Comparison of ENCODE assay signal across 1 fruit fly cellular context in genomic region chr3L:16195476-16195958, dm6.
TF ChIP-seq lines count a peak whose summit lies in the region.

No protein-coding gene starts in this region.

TF ChIP-seq in whole organism, prepupa, 60 proteins besides CTCF, POLR2A, EP300 and RAD21 (continued from another document):
- TF ChIP-seq pdm3 (GFP tag; optimal IDR thresholded peaks at IDR 0.05; lab: Kevin White, UChicago), result peak; percentile 25
- peak; percentile 11 for TF ChIP-seq CG8632 (GFP tag; optimal IDR thresholded peaks at IDR 0.05; lab: Kevin White, UChicago)
- TF ChIP-seq salr (GFP tag; optimal IDR thresholded peaks at IDR 0.05; lab: Kevin White, UChicago), result no peak
- no peak for TF ChIP-seq fd59A (GFP tag; optimal IDR thresholded peaks at IDR 0.05; lab: Kevin White, UChicago)
- TF ChIP-seq CG16779 (tag; optimal IDR thresholded peaks at IDR 0.05; lab: Kevin White, UChicago), result peak; percentile 43
- peak; percentile 38 for TF ChIP-seq fd85E (GFP tag; optimal IDR thresholded peaks at IDR 0.05; lab: Kevin White, UChicago)
- peak; percentile 66 for TF ChIP-seq Eip75B (GFP tag; optimal IDR thresholded peaks at IDR 0.05; lab: Kevin White, UChicago)
- no peak for TF ChIP-seq Hr38 (GFP tag; optimal IDR thresholded peaks at IDR 0.05; lab: Kevin White, UChicago)
- TF ChIP-seq CG6276 (GFP tag; optimal IDR thresholded peaks at IDR 0.05; lab: Kevin White, UChicago), result no peak
- peak; percentile 31 for TF ChIP-seq CG1621 (tag; optimal IDR thresholded peaks at IDR 0.05; lab: Kevin White, UChicago)
- TF ChIP-seq Lpt (GFP tag; optimal IDR thresholded peaks at IDR 0.05; lab: Kevin White, UChicago), result peak; percentile 68
- peak; percentile 26 for TF ChIP-seq lz (GFP tag; optimal IDR thresholded peaks at IDR 0.05; lab: Kevin White, UChicago)
- no peak for TF ChIP-seq Hr4 (GFP tag; optimal IDR thresholded peaks at IDR 0.05; lab: Kevin White, UChicago)
- TF ChIP-seq CG6163 (GFP tag; IDR thresholded peaks at IDR 0.05; lab: Robert Waterston, UW), result peak; percentile 52
- TF ChIP-seq cyc (GFP tag; optimal IDR thresholded peaks at IDR 0.05; lab: Kevin White, UChicago), result peak; percentile 1
- TF ChIP-seq dac (GFP tag; optimal IDR thresholded peaks at IDR 0.05; lab: Kevin White, UChicago), result no peak
- TF ChIP-seq CG31627 (GFP tag; optimal IDR thresholded peaks at IDR 0.05; lab: Kevin White, UChicago), result no peak
- peak; percentile 16 for TF ChIP-seq CG10669 (GFP tag; optimal IDR thresholded peaks at IDR 0.05; lab: Kevin White, UChicago)
- no peak; the same call in 2 of the 3 replicates for TF ChIP-seq eg (GFP tag; IDR thresholded peaks at IDR 0.05; lab: Robert Waterston, UW)
- TF ChIP-seq CG9139 (GFP tag; optimal IDR thresholded peaks at IDR 0.05; lab: Kevin White, UChicago), result peak; percentile 41
- no peak for TF ChIP-seq Sox15 (GFP tag; optimal IDR thresholded peaks at IDR 0.05; lab: Kevin White, UChicago)
- TF ChIP-seq Gug (GFP tag; IDR thresholded peaks at IDR 0.05; lab: Robert Waterston, UW), result 0 out of 2 replicates have a peak, but pooled peaks have one; percentile 16
- peak; percentile 9 for TF ChIP-seq achi (GFP tag; optimal IDR thresholded peaks at IDR 0.05; lab: Kevin White, UChicago)
- no peak for TF ChIP-seq CG4318 (GFP tag; optimal IDR thresholded peaks at IDR 0.05; lab: Kevin White, UChicago)
- peak; percentile 71 to 80 for TF ChIP-seq ss (GFP tag; optimal IDR thresholded peaks at IDR 0.05; lab: Kevin White, UChicago)
- peak; percentile 88 for TF ChIP-seq CG6854 (GFP tag; optimal IDR thresholded peaks at IDR 0.05; lab: Kevin White, UChicago)
- TF ChIP-seq CG3032 (tag; optimal IDR thresholded peaks at IDR 0.05; lab: Kevin White, UChicago), result no peak
- TF ChIP-seq OdsH (GFP tag; optimal IDR thresholded peaks at IDR 0.05; lab: Kevin White, UChicago), result no peak
- peak; percentile 53 for TF ChIP-seq topi (GFP tag; optimal IDR thresholded peaks at IDR 0.05; lab: Kevin White, UChicago)
- peak; percentile 9 for TF ChIP-seq CG10631 (GFP tag; optimal IDR thresholded peaks at IDR 0.05; lab: Kevin White, UChicago)
- peak; percentile 97 for TF ChIP-seq svp (GFP tag; lab: Kevin White, UChicago)
- peak; percentile 40 for TF ChIP-seq CG3919 (GFP tag; optimal IDR thresholded peaks at IDR 0.05; lab: Kevin White, UChicago)
- TF ChIP-seq vri (GFP tag; optimal IDR thresholded peaks at IDR 0.05; lab: Kevin White, UChicago), result peak; percentile 88
- peak; percentile 57 for TF ChIP-seq spab (GFP tag; optimal IDR thresholded peaks at IDR 0.05; lab: Kevin White, UChicago)
- TF ChIP-seq CG15336 (GFP tag; IDR thresholded peaks at IDR 0.05; lab: Robert Waterston, UW), result no peak
